Worm (Caenorhabditis elegans) whole organism, mixed stage, embryonic: ENCODE results near the gene lgc-33.

Experiments
- M03D4.4 ChIP-seq: sonication (generic microtip); optimal IDR thresholded peaks from 2 replicates; lab custom pipeline; 2017; ENCODE audit warnings: mild to moderate bottlenecking, missing genetic modification characterization, missing compliant biosample characterization
- blmp-1 ChIP-seq: fragments of 150-350 bp; optimal IDR thresholded peaks from 2 replicates; lab custom pipeline; 2014; ENCODE audit warnings: missing biosample characterization, missing genetic modification characterization
- elt-3 ChIP-seq: fragments of 150-350 bp; optimal IDR thresholded peaks from 2 replicates; lab custom pipeline; 2014; ENCODE audit warnings: missing biosample characterization, missing genetic modification characterization
- flh-1 ChIP-seq: fragments of 200-800 bp; sonication (Bioruptor generic); optimal IDR thresholded peaks from 2 replicates; lab custom pipeline; 2018; ENCODE audit warnings: mild to moderate bottlenecking, missing genetic modification characterization, moderate library complexity, missing compliant biosample characterization
- lsy-2 ChIP-seq: fragments of 150-350 bp; optimal IDR thresholded peaks from 2 replicates; lab custom pipeline; 2014; ENCODE audit warnings: missing biosample characterization, missing genetic modification characterization
- mep-1 ChIP-seq: fragments of 150-350 bp; optimal IDR thresholded peaks from 2 replicates; lab custom pipeline; 2017; ENCODE audit warnings: missing biosample characterization, missing genetic modification reagents, missing genetic modification characterization, inconsistent platforms
- mls-2 ChIP-seq: sonication (generic microtip); optimal IDR thresholded peaks from 2 replicates; lab custom pipeline; 2016; ENCODE audit warnings: mild to moderate bottlenecking, missing genetic modification characterization, moderate library complexity, missing compliant biosample characterization
- nhr-12 ChIP-seq: fragments of 150-350 bp; optimal IDR thresholded peaks from 2 replicates; lab custom pipeline; 2014; ENCODE audit warnings: missing biosample characterization, missing genetic modification characterization
- nhr-28 ChIP-seq: fragments of 150-350 bp; optimal IDR thresholded peaks from 2 replicates; lab custom pipeline; 2014; ENCODE audit warnings: missing biosample characterization, missing genetic modification characterization
- pha-4 ChIP-seq: fragments of 150-350 bp; optimal IDR thresholded peaks from 2 replicates; lab custom pipeline; 2018; ENCODE audit warnings: missing biosample characterization, missing genetic modification reagents, missing genetic modification characterization
- unc-120 ChIP-seq: sonication (generic microtip); optimal IDR thresholded peaks from 2 replicates; lab custom pipeline; 2017; ENCODE audit warnings: missing genetic modification characterization, missing compliant biosample characterization; ENCODE audit not compliant: poor library complexity, severe bottlenecking
- unc-62 ChIP-seq: fragments of 150-350 bp; optimal IDR thresholded peaks from 2 replicates; lab custom pipeline; 2014; ENCODE audit warnings: missing biosample characterization, missing genetic modification reagents, missing genetic modification characterization

DNA sequence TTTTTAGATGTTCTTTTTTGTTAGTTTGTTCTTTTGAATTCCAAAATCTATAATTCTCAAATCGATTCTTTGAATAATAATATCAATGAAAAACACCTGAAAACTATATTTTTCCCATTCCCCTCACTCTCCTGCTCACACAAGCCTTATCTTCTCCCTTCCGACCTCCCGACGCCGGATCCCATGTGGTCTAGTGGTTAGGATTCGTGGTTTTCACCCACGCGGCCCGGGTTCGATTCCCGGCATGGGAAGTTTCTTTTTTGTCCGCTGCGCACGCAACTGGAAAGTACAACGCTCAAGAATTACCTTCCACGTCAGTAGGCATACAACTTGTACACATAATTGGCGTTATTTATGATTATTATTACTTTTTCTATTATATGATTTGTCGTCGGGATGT, 2.7 kb upstream of the lgc-33 start:
- TF ChIP-seq M03D4.4: peak; percentile 64
- no peak for TF ChIP-seq nhr-12 (tag; lab: Kevin White, UChicago)
- no peak for TF ChIP-seq pha-4 (tag; lab: Kevin White, UChicago)
- peak; percentile 60 for TF ChIP-seq unc-120 (tag; lab: Kevin White, UChicago)
- no peak for TF ChIP-seq mep-1 (tag; lab: Kevin White, UChicago)
- TF ChIP-seq lsy-2 (tag; lab: Kevin White, UChicago): no peak
- no peak for TF ChIP-seq blmp-1 (tag; lab: Kevin White, UChicago)
- TF ChIP-seq unc-62 (GFP tag; lab: Kevin White, UChicago): no peak
- peak; percentile 15 for TF ChIP-seq flh-1
- peak; percentile 47 for TF ChIP-seq mls-2 (tag; lab: Kevin White, UChicago)
- no peak for TF ChIP-seq elt-3
- TF ChIP-seq nhr-28: no peak
